Worm (Caenorhabditis elegans): ENCODE measurements around the gene algn-9.

The algn-9 gene

ce11 chrII:10554046-10554399, 30.1 kb upstream of the algn-9 start (continued):
- TF ChIP-seq fkh-10 (GFP tag; optimal IDR thresholded peaks at IDR 0.05), result no peak
- TF ChIP-seq nhr-77 (tag; optimal IDR thresholded peaks at IDR 0.05), result no peak
- peak; percentile 59 for TF ChIP-seq mep-1 (tag; optimal IDR thresholded peaks at IDR 0.05)
- TF ChIP-seq unc-86 (tag; optimal IDR thresholded peaks at IDR 0.05), result no peak
- no peak for TF ChIP-seq grh-1 (GFP tag; IDR thresholded peaks at IDR 0.05)
- no peak for TF ChIP-seq F16B12.6 (tag; optimal IDR thresholded peaks at IDR 0.05)
- no peak for TF ChIP-seq nhr-11 (tag; optimal IDR thresholded peaks at IDR 0.05)
- no peak for TF ChIP-seq isw-1 (GFP tag; IDR thresholded peaks at IDR 0.05)
- no peak for TF ChIP-seq sptf-1 (tag; optimal IDR thresholded peaks at IDR 0.05)
- no peak for TF ChIP-seq lsy-2 (tag; optimal IDR thresholded peaks at IDR 0.05)
- no peak for TF ChIP-seq ets-5 (GFP tag; IDR thresholded peaks at IDR 0.05)
- no peak for TF ChIP-seq alr-1 (tag; optimal IDR thresholded peaks at IDR 0.05; ENCODE audit: borderline replicate concordance)
- TF ChIP-seq aha-1 (tag; optimal IDR thresholded peaks at IDR 0.05), result no peak
- no peak for TF ChIP-seq mdl-1 (tag; optimal IDR thresholded peaks at IDR 0.05)
- TF ChIP-seq zip-4 (GFP tag; optimal IDR thresholded peaks at IDR 0.05), result no peak
- TF ChIP-seq nhr-47 (tag; optimal IDR thresholded peaks at IDR 0.05), result peak; percentile 11
- TF ChIP-seq ceh-88 (GFP tag; IDR thresholded peaks at IDR 0.05), result no peak
- TF ChIP-seq xbp-1 (tag; optimal IDR thresholded peaks at IDR 0.05), result no peak
- no peak for TF ChIP-seq nhr-84 (tag; optimal IDR thresholded peaks at IDR 0.05)
- TF ChIP-seq elt-3 (tag; optimal IDR thresholded peaks at IDR 0.05), result no peak
- TF ChIP-seq unc-98 (GFP tag; IDR thresholded peaks at IDR 0.05), result no peak
- no peak for TF ChIP-seq mab-9 (GFP tag; IDR thresholded peaks at IDR 0.05)
- no peak for TF ChIP-seq lin-15B (tag; optimal IDR thresholded peaks at IDR 0.05)
- TF ChIP-seq hlh-17 (GFP tag; optimal IDR thresholded peaks at IDR 0.05; ENCODE audit: borderline replicate concordance), result no peak
- no peak for TF ChIP-seq elt-2 (tag; optimal IDR thresholded peaks at IDR 0.05)
- TF ChIP-seq ceh-8 (GFP tag; optimal IDR thresholded peaks at IDR 0.05), result no peak
- TF ChIP-seq jun-1 (tag; optimal IDR thresholded peaks at IDR 0.05), result no peak
- TF ChIP-seq lin-35 (GFP tag; optimal IDR thresholded peaks at IDR 0.05), result no peak
- TF ChIP-seq nhr-12 (tag; optimal IDR thresholded peaks at IDR 0.05), result no peak
- TF ChIP-seq egl-27 (tag; optimal IDR thresholded peaks at IDR 0.05), result no peak
- TF ChIP-seq egl-13 (tag; optimal IDR thresholded peaks at IDR 0.05), result no peak
- TF ChIP-seq nhr-71 (tag; optimal IDR thresholded peaks at IDR 0.05), result peak; percentile 21
- no peak for TF ChIP-seq nhr-237 (tag; optimal IDR thresholded peaks at IDR 0.05)
- TF ChIP-seq rnt-1 (tag; optimal IDR thresholded peaks at IDR 0.05), result peak; percentile 17
- no peak for TF ChIP-seq ces-1 (GFP tag; optimal IDR thresholded peaks at IDR 0.05)
- no peak for TF ChIP-seq fkh-8 (tag; optimal IDR thresholded peaks at IDR 0.05)
- no peak for TF ChIP-seq unc-30 (tag; optimal IDR thresholded peaks at IDR 0.05)
- TF ChIP-seq zag-1 (tag; optimal IDR thresholded peaks at IDR 0.05), result no peak
- TF ChIP-seq tbx-2 (tag; optimal IDR thresholded peaks at IDR 0.05), result no peak
- TF ChIP-seq hlh-4 (tag; optimal IDR thresholded peaks at IDR 0.05), result no peak
- no peak for TF ChIP-seq nhr-19 (GFP tag; conservative IDR thresholded peaks at IDR 0.05)
- TF ChIP-seq snpc-4 (tag; optimal IDR thresholded peaks at IDR 0.05), result no peak
- peak; percentile 39 for TF ChIP-seq snu-23 (GFP tag; optimal IDR thresholded peaks at IDR 0.05)
- no peak for TF ChIP-seq ceh-63 (GFP tag; optimal IDR thresholded peaks at IDR 0.05)
- TF ChIP-seq ceh-90 (tag; optimal IDR thresholded peaks at IDR 0.05), result no peak
- TF ChIP-seq vab-15 (tag; optimal IDR thresholded peaks at IDR 0.05), result no peak
- no peak for TF ChIP-seq efl-3 (GFP tag; optimal IDR thresholded peaks at IDR 0.05)
- TF ChIP-seq blmp-1 (tag; optimal IDR thresholded peaks at IDR 0.05), result no peak
- TF ChIP-seq dpl-1 (GFP tag; optimal IDR thresholded peaks at IDR 0.05), result no peak
- TF ChIP-seq fos-1 (tag; optimal IDR thresholded peaks at IDR 0.05), result no peak
- no peak for TF ChIP-seq pqm-1 (tag; optimal IDR thresholded peaks at IDR 0.05)

Data from whole organism, L1 larva.